Fruit fly (Drosophila melanogaster) S2 (cell line): Measurements from ENCODE around the gene Smg6.

Experiments used
- CG8478 ChIP-seq: fragments of >200 bp; optimal IDR thresholded peaks from 2 replicates; lab custom pipeline; 2018
- CTCF ChIP-seq, 2 experiments: fragments of >200 bp; optimal IDR thresholded peaks; 2 replicates each; lab custom pipeline; 2018

- no peak for TF ChIP-seq CG8478 (lab: Kevin White, UChicago)
- no peak for TF ChIP-seq CTCF (optimal IDR thresholded peaks at IDR 0.05; lab: Kevin White, UChicago)
Observed at dm6 chr3R:25051441-25052097, 18.3 kb upstream of the Smg6 start.
